Worm (Caenorhabditis elegans) whole organism, late embryonic: ENCODE results near the gene F52C12.2.

Experiments used
- C08G9.2 ChIP-seq: sonication (generic microtip); optimal IDR thresholded peaks from 2 replicates; lab custom pipeline; 2016; ENCODE audit warnings: mild to moderate bottlenecking, missing genetic modification characterization, moderate library complexity, missing compliant biosample characterization
- C38D4.7 ChIP-seq: fragments of 200-800 bp; sonication (Bioruptor generic); optimal IDR thresholded peaks from 2 replicates; lab custom pipeline; 2018; ENCODE audit warnings: mild to moderate bottlenecking, missing genetic modification characterization, moderate library complexity, missing compliant biosample characterization
- F13H6.1 ChIP-seq: sonication (generic microtip); optimal IDR thresholded peaks from 2 replicates; lab custom pipeline; 2016; ENCODE audit warnings: missing genetic modification characterization, missing compliant biosample characterization
- K09A11.1 ChIP-seq: sonication (generic microtip); optimal IDR thresholded peaks from 2 replicates; lab custom pipeline; 2017; ENCODE audit warnings: antibody characterized with exemption, mild to moderate bottlenecking, missing genetic modification characterization, missing compliant biosample characterization; ENCODE audit not compliant: insufficient read depth
- T23F11.4 ChIP-seq: fragments of 200-800 bp; sonication (Bioruptor generic); optimal IDR thresholded peaks from 2 replicates; lab custom pipeline; 2018; ENCODE audit warnings: mild to moderate bottlenecking, missing genetic modification characterization, missing compliant biosample characterization
- Y22D7AL.16 ChIP-seq: sonication (generic microtip); optimal IDR thresholded peaks from 2 replicates; lab custom pipeline; 2016; ENCODE audit warnings: missing genetic modification characterization, missing compliant biosample characterization
- ahr-1 ChIP-seq: sonication (generic microtip); optimal IDR thresholded peaks from 2 replicates; lab custom pipeline; 2016; ENCODE audit warnings: missing genetic modification characterization, missing compliant biosample characterization
- ceh-18 ChIP-seq: sonication (generic microtip); optimal IDR thresholded peaks from 2 replicates; lab custom pipeline; 2016; ENCODE audit warnings: missing genetic modification characterization, missing compliant biosample characterization
- ceh-2 ChIP-seq: sonication (generic microtip); optimal IDR thresholded peaks from 2 replicates; lab custom pipeline; 2016; ENCODE audit warnings: missing genotype, missing genetic modification characterization, missing compliant biosample characterization
- ceh-22 ChIP-seq: sonication (generic microtip); optimal IDR thresholded peaks from 2 replicates; lab custom pipeline; 2017; ENCODE audit warnings: missing biosample characterization, missing genetic modification characterization
- ceh-31 ChIP-seq: sonication (generic microtip); optimal IDR thresholded peaks from 2 replicates; lab custom pipeline; 2016; ENCODE audit warnings: missing genetic modification characterization, missing compliant biosample characterization
- ceh-34 ChIP-seq: sonication (generic microtip); optimal IDR thresholded peaks from 2 replicates; lab custom pipeline; 2016; ENCODE audit warnings: mild to moderate bottlenecking, missing genetic modification characterization, missing compliant biosample characterization
- ceh-45 ChIP-seq: fragments of 200-800 bp; sonication (Bioruptor generic); IDR thresholded peaks from 2 replicates; pipeline ENCODE4 v1.3.6; 2022; ENCODE audit warnings: missing genetic modification reagents, missing genetic modification characterization, missing compliant biosample characterization
- ceh-48 ChIP-seq: sonication (generic microtip); optimal IDR thresholded peaks from 2 replicates; lab custom pipeline; 2016; ENCODE audit warnings: missing genetic modification characterization, inconsistent platforms, missing compliant biosample characterization
- ceh-6 ChIP-seq: fragments of 200-800 bp; sonication (Bioruptor generic); optimal IDR thresholded peaks from 2 replicates; lab custom pipeline; 2018; ENCODE audit warnings: mild to moderate bottlenecking, missing genetic modification characterization, missing compliant biosample characterization
- che-1 ChIP-seq: sonication (generic microtip); optimal IDR thresholded peaks from 2 replicates; lab custom pipeline; 2016; ENCODE audit warnings: mild to moderate bottlenecking, missing genetic modification characterization, missing compliant biosample characterization
- dmd-4 ChIP-seq: sonication (generic microtip); optimal IDR thresholded peaks from 2 replicates; lab custom pipeline; 2016; ENCODE audit warnings: borderline replicate concordance, missing genetic modification characterization, missing compliant biosample characterization
- dve-1 ChIP-seq: sonication (generic microtip); optimal IDR thresholded peaks from 2 replicates; lab custom pipeline; 2017; ENCODE audit warnings: antibody characterized with exemption, mild to moderate bottlenecking, missing genetic modification characterization, missing compliant biosample characterization
- elt-4 ChIP-seq: sonication (generic microtip); optimal IDR thresholded peaks from 2 replicates; lab custom pipeline; 2016; ENCODE audit warnings: missing genetic modification characterization, missing compliant biosample characterization
- ets-4 ChIP-seq: sonication (generic microtip); optimal IDR thresholded peaks from 2 replicates; lab custom pipeline; 2016; ENCODE audit warnings: missing genetic modification characterization, missing compliant biosample characterization
- fax-1 ChIP-seq: sonication (generic microtip); optimal IDR thresholded peaks from 2 replicates; lab custom pipeline; 2016; ENCODE audit warnings: missing genotype, missing genetic modification characterization, missing compliant biosample characterization
- hlh-15 ChIP-seq: sonication (generic microtip); optimal IDR thresholded peaks from 2 replicates; lab custom pipeline; 2016; ENCODE audit warnings: missing genetic modification characterization, missing compliant biosample characterization
- hlh-8 ChIP-seq: sonication (generic microtip); optimal IDR thresholded peaks from 2 replicates; lab custom pipeline; 2016; ENCODE audit warnings: missing genotype, missing genetic modification characterization, missing compliant biosample characterization
- lim-6 ChIP-seq: sonication (generic microtip); optimal IDR thresholded peaks from 2 replicates; lab custom pipeline; 2016; ENCODE audit warnings: missing genetic modification characterization, missing compliant biosample characterization
- madf-2 ChIP-seq: sonication (generic microtip); optimal IDR thresholded peaks from 2 replicates; lab custom pipeline; 2017; ENCODE audit warnings: missing genetic modification characterization, missing compliant biosample characterization
- mec-3 ChIP-seq: sonication (generic microtip); optimal IDR thresholded peaks from 2 replicates; lab custom pipeline; 2016; ENCODE audit warnings: borderline replicate concordance, missing genetic modification characterization, missing compliant biosample characterization
- nfya-1 ChIP-seq: sonication (generic microtip); optimal IDR thresholded peaks from 2 replicates; lab custom pipeline; 2017; ENCODE audit warnings: missing genetic modification characterization, mild to moderate bottlenecking, missing compliant biosample characterization, antibody characterized with exemption, moderate library complexity
- nhr-11 ChIP-seq: fragments of 150-350 bp; optimal IDR thresholded peaks from 2 replicates; lab custom pipeline; 2014; ENCODE audit warnings: missing biosample characterization, missing genetic modification characterization
- npax-4 ChIP-seq: sonication (generic microtip); optimal IDR thresholded peaks from 2 replicates; lab custom pipeline; 2016; ENCODE audit warnings: missing genetic modification characterization, missing compliant biosample characterization
- pat-9 ChIP-seq: fragments of 200-800 bp; sonication (Bioruptor generic); optimal IDR thresholded peaks from 2 replicates; lab custom pipeline; 2018; ENCODE audit warnings: mild to moderate bottlenecking, missing genetic modification characterization, moderate library complexity, missing compliant biosample characterization
- pha-4 ChIP-seq: fragments of 150-350 bp; optimal IDR thresholded peaks from 2 replicates; lab custom pipeline; 2018; ENCODE audit warnings: missing biosample characterization, missing genetic modification reagents, missing genetic modification characterization
- pqm-1 ChIP-seq: sonication (generic microtip); optimal IDR thresholded peaks from 2 replicates; lab custom pipeline; 2016; ENCODE audit warnings: missing genetic modification characterization, missing compliant biosample characterization
- pros-1 ChIP-seq: fragments of 150-350 bp; optimal IDR thresholded peaks from 2 replicates; lab custom pipeline; 2014; ENCODE audit warnings: missing biosample characterization, missing genetic modification reagents, missing genetic modification characterization
- ref-2 ChIP-seq: sonication (generic microtip); optimal IDR thresholded peaks from 2 replicates; lab custom pipeline; 2016; ENCODE audit warnings: missing genetic modification characterization, missing compliant biosample characterization
- rnt-1 ChIP-seq: sonication (generic microtip); optimal IDR thresholded peaks from 2 replicates; lab custom pipeline; 2016; ENCODE audit warnings: missing genetic modification characterization, missing compliant biosample characterization
- sdc-2 ChIP-seq: sonication (generic microtip); optimal IDR thresholded peaks from 2 replicates; lab custom pipeline; 2016; ENCODE audit warnings: missing genotype, missing genetic modification characterization, missing compliant biosample characterization
- sox-2 ChIP-seq: fragments of 200-800 bp; sonication (Bioruptor generic); IDR thresholded peaks from 2 replicates; pipeline ENCODE4 v1.3.6; 2022; ENCODE audit warnings: missing genetic modification reagents, missing genetic modification characterization, missing compliant biosample characterization
- sox-4 ChIP-seq: sonication (generic microtip); optimal IDR thresholded peaks from 2 replicates; lab custom pipeline; 2017; ENCODE audit warnings: mild to moderate bottlenecking, missing genetic modification characterization, inconsistent platforms, missing compliant biosample characterization
- ttx-3 ChIP-seq: sonication (generic microtip); optimal IDR thresholded peaks from 2 replicates; lab custom pipeline; 2016; ENCODE audit warnings: missing genetic modification reagents, missing genetic modification characterization, missing compliant biosample characterization
- unc-86 ChIP-seq: sonication (generic microtip); optimal IDR thresholded peaks from 2 replicates; lab custom pipeline; 2016; ENCODE audit warnings: missing genetic modification characterization, missing compliant biosample characterization
- zip-5 ChIP-seq: sonication (generic microtip); optimal IDR thresholded peaks from 2 replicates; lab custom pipeline; 2016; ENCODE audit warnings: missing genetic modification characterization, missing compliant biosample characterization
- ztf-16 ChIP-seq: sonication (generic microtip); optimal IDR thresholded peaks from 2 replicates; lab custom pipeline; 2017; ENCODE audit warnings: missing genetic modification characterization, missing compliant biosample characterization

Gene F52C12.2

ce11 chrIV:1945200-1945599, 8.2 kb upstream of the F52C12.2 start:
- TF ChIP-seq dve-1 (tag; lab: Kevin White, UChicago) (no peak), hlh-15 (tag; lab: Kevin White, UChicago) (no peak), zip-5 (tag; lab: Kevin White, UChicago) (no peak), pqm-1 (tag; lab: Kevin White, UChicago) (no peak), npax-4 (no peak), ceh-45 (GFP tag; lab: Robert Waterston, UW) (no peak), dmd-4 (tag; lab: Kevin White, UChicago) (no peak), K09A11.1 (no peak), elt-4 (tag; lab: Kevin White, UChicago) (no peak), ahr-1 (tag; lab: Kevin White, UChicago) (no peak), ref-2 (tag; lab: Kevin White, UChicago) (no peak)
- TF ChIP-seq, all 69 proteins: peak for 0

ce11 chrIV:1947891-1948290, 5.5 kb upstream of the F52C12.2 start, which contains the start of gene tsen-54:
Gene tsen-54 (plus strand): TSS chrIV:1948191.
- TF ChIP-seq nfya-1, result no peak
- TF ChIP-seq K09A11.1, result no peak
- TF ChIP-seq sox-2, result no peak
- no peak for TF ChIP-seq ets-4 (tag; lab: Kevin White, UChicago)
- no peak for TF ChIP-seq sdc-2 (tag; lab: Kevin White, UChicago)
- no peak for TF ChIP-seq hlh-8 (tag; lab: Kevin White, UChicago)
- TF ChIP-seq mec-3 (tag; lab: Kevin White, UChicago), result no peak
- no peak for TF ChIP-seq C38D4.7 (GFP tag; lab: Kevin White, UChicago)
- no peak for TF ChIP-seq C08G9.2 (tag; lab: Kevin White, UChicago)
- no peak for TF ChIP-seq ceh-6
- TF ChIP-seq ceh-34 (tag; lab: Kevin White, UChicago), result no peak
- no peak for TF ChIP-seq ceh-31
- no peak for TF ChIP-seq zip-5 (tag; lab: Kevin White, UChicago)
- TF ChIP-seq ceh-22 (tag; lab: Kevin White, UChicago), result no peak
- TF ChIP-seq pat-9 (tag; lab: Kevin White, UChicago), result no peak
- TF ChIP-seq T23F11.4 (GFP tag; lab: Kevin White, UChicago), result no peak
- TF ChIP-seq rnt-1, result no peak
- TF ChIP-seq, all 69 proteins: peak for 0

DNA sequence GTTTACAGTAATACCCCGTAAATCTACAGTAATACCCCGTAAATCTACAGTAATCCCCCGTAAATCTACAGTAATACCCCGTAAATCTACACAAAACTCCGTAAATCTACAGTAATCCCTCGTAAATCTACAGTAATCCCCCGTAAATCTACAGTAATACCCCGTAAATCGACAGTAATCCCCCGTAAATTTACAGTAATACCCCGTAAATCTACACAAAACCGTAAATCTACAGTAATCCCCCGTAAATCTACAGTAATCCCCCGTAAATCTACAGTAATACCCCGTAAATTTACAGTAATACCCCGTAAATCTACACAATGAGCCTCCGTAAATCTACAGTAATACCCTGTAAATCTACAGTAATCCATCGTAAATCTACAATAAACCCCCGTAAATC, 3.5 kb upstream of the F52C12.2 start:
- TF ChIP-seq dve-1 (tag; lab: Kevin White, UChicago), result peak; percentile 9

ce11 chrIV:1952312-1952711, 1.1 kb upstream of the F52C12.2 start:
- no peak for TF ChIP-seq dmd-4 (tag; lab: Kevin White, UChicago)
- TF ChIP-seq pha-4, result no peak
- TF ChIP-seq unc-86 (tag; lab: Kevin White, UChicago), result no peak
- TF ChIP-seq ref-2 (tag; lab: Kevin White, UChicago), result no peak
- TF ChIP-seq zip-5 (tag; lab: Kevin White, UChicago), result no peak
- TF ChIP-seq madf-2 (tag; lab: Kevin White, UChicago), result no peak
- TF ChIP-seq ahr-1 (tag; lab: Kevin White, UChicago), result no peak

DNA sequence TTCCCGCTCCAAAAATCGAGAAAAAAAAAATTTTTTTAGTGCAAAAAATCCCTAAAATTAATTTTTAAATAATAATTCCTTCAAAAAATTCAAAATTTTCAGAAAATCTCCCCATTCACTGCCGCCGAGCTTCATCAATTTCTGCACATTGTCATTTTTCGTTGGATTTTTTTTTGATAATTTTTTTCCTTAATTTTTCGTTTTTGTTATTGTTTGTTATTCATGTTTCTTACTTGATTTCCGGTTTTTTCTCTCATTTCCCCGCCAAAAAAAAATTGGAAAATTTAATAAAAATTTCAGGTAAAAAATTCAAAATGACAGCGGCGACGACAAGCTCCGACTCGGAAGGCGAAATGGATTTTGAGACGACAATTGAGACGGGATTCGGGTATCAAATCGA, 3.0 kb downstream of the F52C12.2 start, which contains the start of gene F52C12.6:
Gene F52C12.6, plus strand, starts transcription at position 301 of the 400 bp plus-strand sequence.
- TF ChIP-seq ztf-16 (tag; lab: Kevin White, UChicago) (no peak), ttx-3 (no peak)
- TF ChIP-seq, all 69 proteins: peak for 0

DNA sequence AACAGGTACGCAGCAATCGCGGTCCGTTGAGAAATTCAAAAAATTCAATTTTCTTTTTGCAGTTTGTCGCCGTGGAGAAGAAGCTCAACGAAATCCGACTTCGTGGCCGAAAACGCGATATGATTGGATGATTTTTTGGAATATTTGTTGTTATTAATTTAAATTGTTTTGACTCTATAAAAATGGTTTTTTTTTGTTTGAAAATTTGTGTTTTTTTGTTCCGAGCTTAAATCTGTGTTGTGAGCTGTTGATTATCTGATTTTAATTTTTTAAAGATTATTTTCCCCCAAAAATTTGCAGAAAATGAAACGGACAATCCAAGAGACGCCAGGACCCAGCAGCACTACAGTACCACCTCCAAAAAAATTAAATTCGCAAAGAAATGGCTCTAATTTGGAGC, 6.2 kb downstream of the F52C12.2 start, which contains the start of gene tdpo-1:
Gene tdpo-1, plus strand, starts transcription at position 301 of the 400 bp plus-strand sequence.
- TF ChIP-seq sox-4 (tag; lab: Kevin White, UChicago), result no peak
- TF ChIP-seq pat-9 (tag; lab: Kevin White, UChicago), result no peak
- no peak for TF ChIP-seq ceh-18
- no peak for TF ChIP-seq F13H6.1 (tag; lab: Kevin White, UChicago)
- no peak for TF ChIP-seq madf-2 (tag; lab: Kevin White, UChicago)
- no peak for TF ChIP-seq ahr-1 (tag; lab: Kevin White, UChicago)
- no peak for TF ChIP-seq sdc-2 (tag; lab: Kevin White, UChicago)
- no peak for TF ChIP-seq hlh-15 (tag; lab: Kevin White, UChicago)
- TF ChIP-seq ref-2 (tag; lab: Kevin White, UChicago), result no peak
- TF ChIP-seq ceh-48, result no peak
- TF ChIP-seq lim-6 (tag; lab: Kevin White, UChicago), result no peak
- no peak for TF ChIP-seq nhr-11 (tag; lab: Kevin White, UChicago)
- TF ChIP-seq Y22D7AL.16 (tag; lab: Kevin White, UChicago), result no peak
- no peak for TF ChIP-seq fax-1 (tag; lab: Kevin White, UChicago)
- no peak for TF ChIP-seq T23F11.4 (GFP tag; lab: Kevin White, UChicago)
- TF ChIP-seq dve-1 (tag; lab: Kevin White, UChicago), result no peak
- TF ChIP-seq ceh-2 (tag; lab: Kevin White, UChicago), result no peak
- TF ChIP-seq che-1 (tag; lab: Kevin White, UChicago), result no peak
- TF ChIP-seq pros-1 (tag; lab: Kevin White, UChicago), result no peak
